Worm (Caenorhabditis elegans) whole organism, L4 larva: ENCODE measurements around the gene cyy-1.

ENCODE experiments used
- D1046.2 ChIP-seq: fragments of 200-800 bp; sonication (Bioruptor generic); IDR thresholded peaks from 2 replicates; pipeline ENCODE4 v1.3.6; 2022; ENCODE audit warnings: missing genetic modification characterization, missing compliant biosample characterization
- F49E8.2 ChIP-seq: sonication (generic microtip); optimal IDR thresholded peaks from 2 replicates; lab custom pipeline; 2016; ENCODE audit warnings: missing compliant biosample characterization, mild to moderate bottlenecking, missing genetic modification characterization, borderline replicate concordance
- aha-1 ChIP-seq: fragments of 150-350 bp; peaks from one replicate; lab custom pipeline; 2014; ENCODE audit warnings: missing biosample characterization, missing genetic modification characterization
- dmd-6 ChIP-seq: fragments of 200-800 bp; sonication (Bioruptor generic); IDR thresholded peaks from 2 replicates; pipeline ENCODE4 v1.3.6; 2022; ENCODE audit warnings: missing genetic modification reagents, missing genetic modification characterization, missing compliant biosample characterization
- duxl-1 ChIP-seq: sonication (generic microtip); optimal IDR thresholded peaks from 2 replicates; lab custom pipeline; 2016; ENCODE audit warnings: mild to moderate bottlenecking, missing genetic modification characterization, moderate library complexity, missing compliant biosample characterization; ENCODE audit not compliant: poor library complexity
- dve-1 ChIP-seq: sonication (generic microtip); optimal IDR thresholded peaks from 2 replicates; lab custom pipeline; 2017; ENCODE audit warnings: antibody characterized with exemption, mild to moderate bottlenecking, missing genetic modification characterization, missing compliant biosample characterization; ENCODE audit not compliant: insufficient read depth
- egl-43 ChIP-seq: fragments of 200-800 bp; sonication (Bioruptor generic); IDR thresholded peaks from 2 replicates; pipeline ENCODE4 v1.3.6; 2022; ENCODE audit warnings: missing genetic modification reagents, missing genetic modification characterization, missing compliant biosample characterization
- fos-1 ChIP-seq: fragments of 150-350 bp; optimal IDR thresholded peaks from 2 replicates; lab custom pipeline; 2014; ENCODE audit warnings: missing biosample characterization, missing genetic modification characterization
- gei-8 ChIP-seq: fragments of 200-800 bp; sonication (Bioruptor generic); optimal IDR thresholded peaks from 2 replicates; lab custom pipeline; 2018; ENCODE audit warnings: mild to moderate bottlenecking, missing genetic modification characterization, missing compliant biosample characterization
- hlh-11 ChIP-seq: fragments of 200-800 bp; sonication (Bioruptor generic); optimal IDR thresholded peaks from 2 replicates; lab custom pipeline; 2018; ENCODE audit warnings: mild to moderate bottlenecking, missing genetic modification characterization, missing compliant biosample characterization
- hlh-30 ChIP-seq: sonication (generic microtip); optimal IDR thresholded peaks from 2 replicates; lab custom pipeline; 2017; ENCODE audit warnings: antibody characterized with exemption, mild to moderate bottlenecking, missing genetic modification characterization, missing compliant biosample characterization; ENCODE audit not compliant: insufficient read depth
- lin-1 ChIP-seq: fragments of 200-800 bp; sonication (Bioruptor generic); IDR thresholded peaks from 2 replicates; pipeline ENCODE4 v1.3.6; 2022; ENCODE audit warnings: missing genetic modification reagents, missing genetic modification characterization, missing compliant biosample characterization
- lin-38 ChIP-seq: fragments of 200-800 bp; sonication (Bioruptor generic); IDR thresholded peaks from 2 replicates; pipeline ENCODE4 v1.3.6; 2022; ENCODE audit warnings: missing genetic modification reagents, missing genetic modification characterization, missing compliant biosample characterization
- lin-39 ChIP-seq: fragments of 150-350 bp; optimal IDR thresholded peaks from 2 replicates; lab custom pipeline; 2014; ENCODE audit warnings: missing biosample characterization, missing genetic modification reagents, missing genetic modification characterization
- lsy-2 ChIP-seq, 2 experiments: fragments of 150-350 bp in 1 of 2; sonication (generic microtip) in 1 of 2; optimal IDR thresholded peaks; 2 replicates each; lab custom pipeline; 2014 to 2017; ENCODE audit warnings: missing biosample characterization in 2 of 2, missing genetic modification characterization in 2 of 2
- mdl-1 ChIP-seq, 2 experiments: fragments of 150-350 bp in 1 of 2; sonication (generic microtip) in 1 of 2; optimal IDR thresholded peaks; 2 replicates each; lab custom pipeline; 2014 to 2017; ENCODE audit warnings: missing biosample characterization in 2 of 2, missing genetic modification characterization in 2 of 2
- mep-1 ChIP-seq: fragments of 150-350 bp; sonication (generic microtip); optimal IDR thresholded peaks from 3 replicates; lab custom pipeline; 2014; ENCODE audit warnings: missing biosample characterization, missing genetic modification characterization
- mes-2 ChIP-seq: sonication (generic microtip); optimal IDR thresholded peaks from 2 replicates; lab custom pipeline; 2016; ENCODE audit warnings: missing genotype, mild to moderate bottlenecking, missing genetic modification characterization, missing compliant biosample characterization; ENCODE audit not compliant: poor library complexity, severe bottlenecking
- mxl-3 ChIP-seq: fragments of 200-800 bp; sonication (Bioruptor generic); optimal IDR thresholded peaks from 2 replicates; lab custom pipeline; 2018; ENCODE audit warnings: mild to moderate bottlenecking, missing genetic modification characterization, missing compliant biosample characterization
- nhr-28 ChIP-seq: fragments of 150-350 bp; optimal IDR thresholded peaks from 2 replicates; lab custom pipeline; 2014; ENCODE audit warnings: missing biosample characterization, missing genetic modification characterization
- nhr-48 ChIP-seq: sonication (generic microtip); optimal IDR thresholded peaks from 2 replicates; lab custom pipeline; 2016; ENCODE audit warnings: mild to moderate bottlenecking, missing genetic modification characterization, missing compliant biosample characterization
- nhr-6 ChIP-seq: fragments of 150-350 bp; optimal IDR thresholded peaks from 2 replicates; lab custom pipeline; 2014; ENCODE audit warnings: missing biosample characterization, missing genetic modification characterization
- nhr-77 ChIP-seq: fragments of 150-350 bp; optimal IDR thresholded peaks from 2 replicates; lab custom pipeline; 2014; ENCODE audit warnings: missing biosample characterization, missing genetic modification characterization
- php-3 ChIP-seq: fragments of 200-800 bp; sonication (Bioruptor generic); IDR thresholded peaks from 2 replicates; pipeline ENCODE4 v1.3.6; 2022; ENCODE audit warnings: missing genetic modification reagents, missing genetic modification characterization, missing compliant biosample characterization
- pqm-1 ChIP-seq: sonication (generic microtip); optimal IDR thresholded peaks from 2 replicates; lab custom pipeline; 2017; ENCODE audit warnings: missing biosample characterization, missing genetic modification characterization
- snpc-1.2 ChIP-seq: fragments of 200-800 bp; sonication (Bioruptor generic); IDR thresholded peaks from 2 replicates; pipeline ENCODE4 v1.3.6; 2022; ENCODE audit warnings: missing genetic modification reagents, missing genetic modification characterization, missing compliant biosample characterization
- snpc-4 ChIP-seq: fragments of 150-350 bp; optimal IDR thresholded peaks from 2 replicates; lab custom pipeline; 2014; ENCODE audit warnings: missing biosample characterization, missing genetic modification characterization
- spr-1 ChIP-seq: sonication (generic microtip); optimal IDR thresholded peaks from 2 replicates; lab custom pipeline; 2016; ENCODE audit warnings: mild to moderate bottlenecking, missing genetic modification characterization, missing compliant biosample characterization
- tra-1 ChIP-seq: fragments of 200-800 bp; sonication (Bioruptor generic); IDR thresholded peaks from 2 replicates; pipeline ENCODE4 v1.3.6; 2022; ENCODE audit warnings: missing genetic modification reagents, missing genetic modification characterization, missing compliant biosample characterization
- unc-130 ChIP-seq: sonication (generic microtip); optimal IDR thresholded peaks from 2 replicates; lab custom pipeline; 2016; ENCODE audit warnings: missing genetic modification reagents, missing genetic modification characterization, missing compliant biosample characterization
- unc-39 ChIP-seq: sonication (generic microtip); optimal IDR thresholded peaks from 2 replicates; lab custom pipeline; 2017; ENCODE audit warnings: missing biosample characterization, missing genetic modification characterization
- unc-62 ChIP-seq, 3 experiments: fragments of 150-350 bp in 1 of 3; sonication (generic microtip); optimal IDR thresholded peaks in 2 of 3; peaks in 1 of 3; 1 replicate in 1 of 3; 2 replicates in 2 of 3; lab custom pipeline; 2014 to 2017; ENCODE audit warnings: missing biosample characterization in 3 of 3, missing genetic modification characterization in 3 of 3, missing genetic modification reagents in 3 of 3, missing genotype in 1 of 3
- vab-7 ChIP-seq: fragments of 200-800 bp; sonication (Bioruptor generic); IDR thresholded peaks from 2 replicates; pipeline ENCODE4 v1.3.6; 2022; ENCODE audit warnings: missing genetic modification reagents, missing genetic modification characterization, missing compliant biosample characterization
- zag-1 ChIP-seq: fragments of 150-350 bp; optimal IDR thresholded peaks from 2 replicates; lab custom pipeline; 2014; ENCODE audit warnings: missing biosample characterization, missing genetic modification characterization
- ztf-7 ChIP-seq: fragments of 150-350 bp; optimal IDR thresholded peaks from 2 replicates; lab custom pipeline; 2014; ENCODE audit warnings: missing biosample characterization, missing genetic modification characterization

The cyy-1 gene

ce11 chrIII:8400478-8400877 lies 5.2 kb upstream of the cyy-1 start:
- TF ChIP-seq pqm-1 (tag; lab: Kevin White, UChicago) (peak; percentile 100), php-3 (GFP tag; lab: Robert Waterston, UW) (peak; percentile 87), hlh-30 (tag; lab: Kevin White, UChicago) (peak; percentile 7), tra-1 (no peak; the same call in 1 of the 2 replicates), nhr-6 (tag; lab: Kevin White, UChicago) (no peak), nhr-77 (tag; lab: Kevin White, UChicago) (peak; percentile 39), nhr-28 (peak; percentile 73), mdl-1 (tag; optimal IDR thresholded peaks at IDR 0.05; lab: Kevin White, UChicago) (peak in 1 of 2 experiments; percentile 49), egl-43 (GFP tag; lab: Robert Waterston, UW) (no peak), snpc-4 (tag; lab: Kevin White, UChicago) (no peak), unc-39 (tag; lab: Kevin White, UChicago) (no peak), vab-7 (no peak), spr-1 (no peak), gei-8 (peak; percentile 44), hlh-11 (tag; lab: Kevin White, UChicago) (peak; percentile 82), nhr-48 (tag; lab: Kevin White, UChicago) (peak; percentile 28), mxl-3 (peak; percentile 62), ztf-7 (tag; lab: Kevin White, UChicago) (peak; percentile 82), dmd-6 (GFP tag; lab: Robert Waterston, UW) (peak; percentile 97), mes-2 (peak; percentile 15), lsy-2 (tag; optimal IDR thresholded peaks at IDR 0.05; lab: Kevin White, UChicago) (peak in 1 of 2 experiments; percentile 8), dve-1 (tag; lab: Kevin White, UChicago) (peak; percentile 80), duxl-1 (tag; lab: Kevin White, UChicago) (no peak), lin-1 (GFP tag; lab: Robert Waterston, UW) (peak; percentile 43; the same call in 1 of the 2 replicates)

ce11 chrIII:8401887-8402286 lies 3.8 kb upstream of the cyy-1 start, which contains the start of gene lap-1:
TSS of gene lap-1 (minus strand) at chrIII:8401928.
- TF ChIP-seq zag-1 (tag; lab: Kevin White, UChicago) (no peak), D1046.2 (no peak), nhr-28 (peak; percentile 31), lin-39 (no peak), fos-1 (no peak), dmd-6 (GFP tag; lab: Robert Waterston, UW) (peak; percentile 28; the same call in 1 of the 2 replicates), lin-38 (GFP tag; lab: Robert Waterston, UW) (no peak), pqm-1 (tag; lab: Kevin White, UChicago) (peak; percentile 83)

- TF ChIP-seq aha-1 (tag; lab: Kevin White, UChicago) (peak; percentile 89), unc-62 (GFP tag; optimal IDR thresholded peaks at IDR 0.05 in 1 of 2; lab: Kevin White, UChicago) (peak in 1 of 2 experiments; percentile 96), unc-62 (tag; optimal IDR thresholded peaks at IDR 0.05; lab: Kevin White, UChicago) (no peak), zag-1 (tag; lab: Kevin White, UChicago) (no peak)
Measured at ce11 chrIII:8402633-8403032, 3.0 kb upstream of the cyy-1 start.

- TF ChIP-seq unc-130 (GFP tag; lab: Kevin White, UChicago) (no peak), nhr-6 (tag; lab: Kevin White, UChicago) (no peak), mep-1 (tag; lab: Kevin White, UChicago) (no peak), F49E8.2 (tag; lab: Kevin White, UChicago) (no peak), snpc-1.2 (GFP tag; lab: Robert Waterston, UW) (no peak)
- TF ChIP-seq, all 104 proteins: peak for 0
Measured at ce11 chrIII:8403507-8403906, 2.2 kb upstream of the cyy-1 start, which contains the start of gene cutc-1. TSS of gene cutc-1 (minus strand) at chrIII:8403607.
